Fruit fly (Drosophila melanogaster) whole organism, adult: Measurements from ENCODE around the gene CG15144.

Source experiments
- CG11617 ChIP-seq: fragments of 200-800 bp; sonication (Bioruptor generic); optimal IDR thresholded peaks from 2 replicates; lab custom pipeline; 2017; ENCODE audit warnings: mild to moderate bottlenecking, missing biosample characterization, missing genetic modification reagents, missing genetic modification characterization
- CG12768 ChIP-seq: fragments of 200-800 bp; sonication (Bioruptor generic); optimal IDR thresholded peaks from 2 replicates; lab custom pipeline; 2017; ENCODE audit warnings: missing biosample characterization, missing genetic modification characterization, mild to moderate bottlenecking, moderate library complexity, missing genetic modification reagents
- CG14711 ChIP-seq: fragments of 200-800 bp; sonication (Bioruptor generic); optimal IDR thresholded peaks from 2 replicates; lab custom pipeline; 2018; ENCODE audit warnings: missing biosample characterization, mild to moderate bottlenecking, missing genetic modification characterization, moderate library complexity
- CG33017 ChIP-seq: fragments of 200-800 bp; sonication (Bioruptor generic); optimal IDR thresholded peaks from 2 replicates; lab custom pipeline; 2018; ENCODE audit warnings: missing biosample characterization, mild to moderate bottlenecking, missing genetic modification characterization, moderate library complexity
- CG5204 ChIP-seq: fragments of 200-800 bp; sonication (Bioruptor generic); optimal IDR thresholded peaks from 2 replicates; lab custom pipeline; 2016; ENCODE audit warnings: missing biosample characterization, missing genetic modification characterization
- CG7045 ChIP-seq: fragments of 200-800 bp; sonication (Bioruptor generic); optimal IDR thresholded peaks from 2 replicates; lab custom pipeline; 2017; ENCODE audit warnings: missing biosample characterization, mild to moderate bottlenecking, missing genetic modification characterization
- CG7101 ChIP-seq: fragments of 200-800 bp; sonication (Bioruptor generic); optimal IDR thresholded peaks from 2 replicates; lab custom pipeline; 2018; ENCODE audit warnings: missing biosample characterization, mild to moderate bottlenecking, missing genetic modification characterization, moderate library complexity
- Crg-1 ChIP-seq: fragments of 200-800 bp; sonication (Bioruptor generic); optimal IDR thresholded peaks from 2 replicates; lab custom pipeline; 2016; ENCODE audit warnings: missing biosample characterization, missing genetic modification characterization
- bab1 ChIP-seq: fragments of 200-800 bp; sonication (Bioruptor generic); optimal IDR thresholded peaks from 3 replicates; lab custom pipeline; 2019; ENCODE audit warnings: missing biosample characterization, mild to moderate bottlenecking, missing genetic modification characterization, moderate library complexity
- cic ChIP-seq: fragments of 200-800 bp; sonication (Bioruptor generic); optimal IDR thresholded peaks from 2 replicates; lab custom pipeline; 2017; ENCODE audit warnings: missing biosample characterization, mild to moderate bottlenecking, missing genetic modification characterization, moderate library complexity
- kay ChIP-seq: fragments of 200-800 bp; sonication (Bioruptor generic); peaks from one replicate; lab custom pipeline; 2016; ENCODE audit warnings: missing biosample characterization, missing genetic modification characterization, borderline replicate concordance
- ovo ChIP-seq: fragments of 200-800 bp; sonication (Bioruptor generic); optimal IDR thresholded peaks from 2 replicates; lab custom pipeline; 2016; ENCODE audit warnings: missing biosample characterization, missing genetic modification characterization
- tj ChIP-seq: fragments of 200-800 bp; sonication (Bioruptor generic); optimal IDR thresholded peaks from 3 replicates; lab custom pipeline; 2017; ENCODE audit warnings: missing biosample characterization, mild to moderate bottlenecking, missing genetic modification characterization, moderate library complexity

DNA sequence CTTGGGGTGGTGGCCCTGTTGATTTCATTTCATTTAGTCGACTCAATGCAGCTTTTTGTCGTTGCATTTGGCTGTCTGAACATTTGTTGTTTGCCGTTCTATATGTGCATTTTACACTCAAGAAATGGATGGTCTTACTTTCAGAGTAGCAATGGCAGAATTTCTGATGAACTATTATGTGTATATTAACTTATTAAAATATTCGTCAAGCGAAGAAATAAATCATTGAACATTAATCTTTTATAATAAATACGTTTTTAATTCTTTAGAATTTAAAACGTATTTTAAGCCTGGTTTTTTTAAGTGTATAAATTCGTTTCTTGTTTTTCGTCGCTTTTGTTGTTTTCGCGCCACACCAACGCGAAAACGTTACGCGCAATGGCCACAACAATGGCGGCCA is 44.1 kb upstream of the CG15144 start:
- TF ChIP-seq kay: no peak
- TF ChIP-seq CG11617 (GFP tag; lab: Kevin White, UChicago): no peak
- TF ChIP-seq CG7045 (GFP tag; lab: Kevin White, UChicago): peak; percentile 20
- no peak for TF ChIP-seq ovo (GFP tag; lab: Kevin White, UChicago)
- TF ChIP-seq Crg-1: no peak
- no peak for TF ChIP-seq CG33017 (tag; lab: Kevin White, UChicago)
- no peak for TF ChIP-seq tj (GFP tag; lab: Kevin White, UChicago)
- TF ChIP-seq CG7101 (tag; lab: Kevin White, UChicago): no peak
- TF ChIP-seq CG14711 (tag; lab: Kevin White, UChicago): no peak
- TF ChIP-seq CG5204 (GFP tag; lab: Kevin White, UChicago): no peak
- TF ChIP-seq CG12768 (GFP tag; lab: Kevin White, UChicago): no peak
- no peak for TF ChIP-seq cic (GFP tag; lab: Kevin White, UChicago)
- no peak for TF ChIP-seq bab1 (GFP tag; lab: Kevin White, UChicago)
